Fruit fly (Drosophila melanogaster) whole organism, pupa: ENCODE results near the gene CG4733.

Experiments
- CG10348 ChIP-seq: fragments of 200-800 bp; sonication (Bioruptor generic); IDR thresholded peaks from 2 replicates; pipeline ENCODE4 v1.3.6; 2022; ENCODE audit warnings: missing biosample characterization, missing genetic modification characterization
- CG15710 ChIP-seq: fragments of 200-800 bp; sonication (Bioruptor generic); optimal IDR thresholded peaks from 2 replicates; lab custom pipeline; 2018; ENCODE audit warnings: missing biosample characterization, mild to moderate bottlenecking, missing genetic modification characterization, moderate library complexity
- CG17806 ChIP-seq: fragments of 200-800 bp; sonication (Bioruptor generic); optimal IDR thresholded peaks from 2 replicates; lab custom pipeline; 2018; ENCODE audit warnings: missing biosample characterization, mild to moderate bottlenecking, missing genetic modification characterization, moderate library complexity
- CG32121 ChIP-seq: fragments of 200-800 bp; sonication (Bioruptor generic); IDR thresholded peaks from 2 replicates; pipeline ENCODE4 v1.3.6; 2022; ENCODE audit warnings: missing biosample characterization, missing genetic modification characterization
- CG34367 ChIP-seq: fragments of 200-800 bp; sonication (Bioruptor generic); optimal IDR thresholded peaks from 2 replicates; lab custom pipeline; 2018; ENCODE audit warnings: missing biosample characterization, mild to moderate bottlenecking, missing genetic modification characterization
- CG4496 ChIP-seq: fragments of 200-800 bp; sonication (Bioruptor generic); IDR thresholded peaks from 3 replicates; pipeline ENCODE4 v1.3.6; 2022; ENCODE audit warnings: missing biosample characterization, missing genetic modification characterization
- CG8301 ChIP-seq: fragments of 200-800 bp; sonication (Bioruptor generic); optimal IDR thresholded peaks from 2 replicates; lab custom pipeline; 2018; ENCODE audit warnings: missing biosample characterization, mild to moderate bottlenecking, missing genetic modification characterization
- CG9948 ChIP-seq: fragments of 200-800 bp; sonication (Bioruptor generic); optimal IDR thresholded peaks from 2 replicates; lab custom pipeline; 2018; ENCODE audit warnings: missing biosample characterization, mild to moderate bottlenecking, missing genetic modification characterization, moderate library complexity
- D1 ChIP-seq: fragments of 200-800 bp; sonication (Bioruptor generic); optimal IDR thresholded peaks from 2 replicates; lab custom pipeline; 2018; ENCODE audit warnings: missing biosample characterization, mild to moderate bottlenecking, missing genetic modification characterization, moderate library complexity
- EcR ChIP-seq: fragments of 200-800 bp; sonication (Bioruptor generic); optimal IDR thresholded peaks from 3 replicates; lab custom pipeline; 2019; ENCODE audit warnings: missing biosample characterization, missing genetic modification characterization, mild to moderate bottlenecking, moderate library complexity, missing genetic modification reagents
- Ets98B ChIP-seq: fragments of 200-800 bp; sonication (Bioruptor generic); IDR thresholded peaks from 2 replicates; pipeline ENCODE4 v1.3.6; 2022; ENCODE audit warnings: missing biosample characterization, missing genetic modification characterization
- Snoo ChIP-seq: fragments of 200-800 bp; sonication (Bioruptor generic); optimal IDR thresholded peaks from 3 replicates; lab custom pipeline; 2017; ENCODE audit warnings: missing biosample characterization, mild to moderate bottlenecking, missing genetic modification characterization, inconsistent platforms
- gl ChIP-seq: fragments of 200-800 bp; sonication (Bioruptor generic); optimal IDR thresholded peaks from 2 replicates; lab custom pipeline; 2018; ENCODE audit warnings: missing biosample characterization, mild to moderate bottlenecking, missing genetic modification characterization

dm6 chr3R:19918207-19918606, 27.7 kb downstream of the CG4733 start, which contains the start of gene CG4770:
- TF ChIP-seq gl (tag; lab: Kevin White, UChicago), result no peak
- TF ChIP-seq Snoo (tag; lab: Kevin White, UChicago), result no peak
- TF ChIP-seq CG4496 (GFP tag; lab: Robert Waterston, UW), result no peak
- no peak for TF ChIP-seq CG34367 (tag; lab: Kevin White, UChicago)
- no peak for TF ChIP-seq CG9948 (tag; lab: Kevin White, UChicago)
- no peak for TF ChIP-seq CG17806 (tag; lab: Kevin White, UChicago)
- no peak for TF ChIP-seq D1 (tag; lab: Kevin White, UChicago)
- no peak; the same call in 1 of the 2 replicates for TF ChIP-seq Ets98B (GFP tag; lab: Robert Waterston, UW)
- no peak for TF ChIP-seq CG8301
- TF ChIP-seq CG32121 (GFP tag; lab: Robert Waterston, UW), result no peak
- TF ChIP-seq CG10348 (GFP tag; lab: Robert Waterston, UW), result no peak
- no peak for TF ChIP-seq EcR (GFP tag; lab: Kevin White, UChicago)
- no peak for TF ChIP-seq CG15710 (tag; lab: Kevin White, UChicago)
